Fruit fly (Drosophila melanogaster) whole organism, pupa: ENCODE data around the gene Cyp12a4.

Experiments used
- CG14655 ChIP-seq: fragments of 200-800 bp; sonication (Bioruptor generic); optimal IDR thresholded peaks from 3 replicates; lab custom pipeline; 2017; ENCODE audit warnings: mild to moderate bottlenecking, missing biosample characterization, missing genetic modification reagents, missing genetic modification characterization
- CG17806 ChIP-seq: fragments of 200-800 bp; sonication (Bioruptor generic); optimal IDR thresholded peaks from 2 replicates; lab custom pipeline; 2018; ENCODE audit warnings: missing biosample characterization, mild to moderate bottlenecking, missing genetic modification characterization, moderate library complexity
- CG34367 ChIP-seq: fragments of 200-800 bp; sonication (Bioruptor generic); optimal IDR thresholded peaks from 2 replicates; lab custom pipeline; 2018; ENCODE audit warnings: missing biosample characterization, mild to moderate bottlenecking, missing genetic modification characterization
- CG4496 ChIP-seq: fragments of 200-800 bp; sonication (Bioruptor generic); IDR thresholded peaks from 3 replicates; pipeline ENCODE4 v1.3.6; 2022; ENCODE audit warnings: missing biosample characterization, missing genetic modification characterization
- CG9948 ChIP-seq: fragments of 200-800 bp; sonication (Bioruptor generic); optimal IDR thresholded peaks from 2 replicates; lab custom pipeline; 2018; ENCODE audit warnings: missing biosample characterization, mild to moderate bottlenecking, missing genetic modification characterization, moderate library complexity
- Ets98B ChIP-seq: fragments of 200-800 bp; sonication (Bioruptor generic); IDR thresholded peaks from 2 replicates; pipeline ENCODE4 v1.3.6; 2022; ENCODE audit warnings: missing biosample characterization, missing genetic modification characterization
- Pif1B ChIP-seq: fragments of 200-800 bp; sonication (Bioruptor generic); optimal IDR thresholded peaks from 3 replicates; lab custom pipeline; 2016; ENCODE audit warnings: missing biosample characterization, missing genetic modification characterization

dm6 chr3R:19094039-19094438 lies 40.9 kb upstream of the Cyp12a4 start, which contains the start of gene cdi:
- TF ChIP-seq CG17806 (tag; lab: Kevin White, UChicago), result no peak
- no peak for TF ChIP-seq Pif1B (GFP tag; lab: Kevin White, UChicago)
- no peak for TF ChIP-seq CG14655 (GFP tag; lab: Kevin White, UChicago)
- peak; percentile 58 for TF ChIP-seq CG4496 (GFP tag; lab: Robert Waterston, UW)
- no peak for TF ChIP-seq CG34367 (tag; lab: Kevin White, UChicago)
- no peak for TF ChIP-seq CG9948 (tag; lab: Kevin White, UChicago)
- TF ChIP-seq Ets98B (GFP tag; lab: Robert Waterston, UW), result no peak
